Worm (Caenorhabditis elegans): ENCODE results near the gene C39E9.12.

ce11 chrIV:13085675-13086074 lies 8.1 kb upstream of the C39E9.12 start:
- TF ChIP-seq ceh-82 (tag; optimal IDR thresholded peaks at IDR 0.05) = no peak
- TF ChIP-seq R02D3.7 (tag; optimal IDR thresholded peaks at IDR 0.05) = no peak
- no peak for TF ChIP-seq fkh-10 (GFP tag; optimal IDR thresholded peaks at IDR 0.05)
- no peak for TF ChIP-seq pqm-1 (tag; optimal IDR thresholded peaks at IDR 0.05)
- no peak for TF ChIP-seq snpc-4 (tag; optimal IDR thresholded peaks at IDR 0.05)
- TF ChIP-seq egl-27 (tag; optimal IDR thresholded peaks at IDR 0.05) = no peak
- no peak for TF ChIP-seq nhr-43 (tag; optimal IDR thresholded peaks at IDR 0.05; ENCODE audit: poor library complexity, severe bottlenecking)
- no peak for TF ChIP-seq aly-2 (tag; optimal IDR thresholded peaks at IDR 0.05)
- TF ChIP-seq skn-1 (tag; optimal IDR thresholded peaks at IDR 0.05) = no peak
